Fruit fly (Drosophila melanogaster) whole organism, pupa: ENCODE measurements around the gene Unr.

Experiments
- CG10348 ChIP-seq: fragments of 200-800 bp; sonication (Bioruptor generic); IDR thresholded peaks from 2 replicates; pipeline ENCODE4 v1.3.6; 2022; ENCODE audit warnings: missing biosample characterization, missing genetic modification characterization
- CG12605 ChIP-seq: fragments of 200-800 bp; sonication (Bioruptor generic); IDR thresholded peaks from 2 replicates; pipeline ENCODE4 v1.3.6; 2022; ENCODE audit warnings: missing biosample characterization, missing genetic modification characterization
- CG13204 ChIP-seq: fragments of 200-800 bp; sonication (Bioruptor generic); optimal IDR thresholded peaks from 2 replicates; lab custom pipeline; 2018; ENCODE audit warnings: missing biosample characterization, mild to moderate bottlenecking, missing genetic modification characterization, moderate library complexity
- CG14655 ChIP-seq: fragments of 200-800 bp; sonication (Bioruptor generic); optimal IDR thresholded peaks from 3 replicates; lab custom pipeline; 2017; ENCODE audit warnings: mild to moderate bottlenecking, missing biosample characterization, missing genetic modification reagents, missing genetic modification characterization
- CG15710 ChIP-seq: fragments of 200-800 bp; sonication (Bioruptor generic); optimal IDR thresholded peaks from 2 replicates; lab custom pipeline; 2018; ENCODE audit warnings: missing biosample characterization, mild to moderate bottlenecking, missing genetic modification characterization, moderate library complexity
- CG17806 ChIP-seq: fragments of 200-800 bp; sonication (Bioruptor generic); optimal IDR thresholded peaks from 2 replicates; lab custom pipeline; 2018; ENCODE audit warnings: missing biosample characterization, mild to moderate bottlenecking, missing genetic modification characterization, moderate library complexity
- CG32121 ChIP-seq: fragments of 200-800 bp; sonication (Bioruptor generic); IDR thresholded peaks from 2 replicates; pipeline ENCODE4 v1.3.6; 2022; ENCODE audit warnings: missing biosample characterization, missing genetic modification characterization
- CG34367 ChIP-seq: fragments of 200-800 bp; sonication (Bioruptor generic); optimal IDR thresholded peaks from 2 replicates; lab custom pipeline; 2018; ENCODE audit warnings: missing biosample characterization, mild to moderate bottlenecking, missing genetic modification characterization
- CG4496 ChIP-seq: fragments of 200-800 bp; sonication (Bioruptor generic); IDR thresholded peaks from 3 replicates; pipeline ENCODE4 v1.3.6; 2022; ENCODE audit warnings: missing biosample characterization, missing genetic modification characterization
- CG8159 ChIP-seq: fragments of 200-800 bp; sonication (Bioruptor generic); optimal IDR thresholded peaks from 3 replicates; lab custom pipeline; 2018; ENCODE audit warnings: missing biosample characterization, mild to moderate bottlenecking, missing genetic modification characterization, moderate library complexity
- CG8301 ChIP-seq: fragments of 200-800 bp; sonication (Bioruptor generic); optimal IDR thresholded peaks from 2 replicates; lab custom pipeline; 2018; ENCODE audit warnings: missing biosample characterization, mild to moderate bottlenecking, missing genetic modification characterization
- CG9948 ChIP-seq: fragments of 200-800 bp; sonication (Bioruptor generic); optimal IDR thresholded peaks from 2 replicates; lab custom pipeline; 2018; ENCODE audit warnings: missing biosample characterization, mild to moderate bottlenecking, missing genetic modification characterization, moderate library complexity
- D1 ChIP-seq: fragments of 200-800 bp; sonication (Bioruptor generic); optimal IDR thresholded peaks from 2 replicates; lab custom pipeline; 2018; ENCODE audit warnings: missing biosample characterization, mild to moderate bottlenecking, missing genetic modification characterization, moderate library complexity
- EcR ChIP-seq: fragments of 200-800 bp; sonication (Bioruptor generic); optimal IDR thresholded peaks from 3 replicates; lab custom pipeline; 2019; ENCODE audit warnings: missing biosample characterization, missing genetic modification characterization, mild to moderate bottlenecking, moderate library complexity, missing genetic modification reagents
- Ets98B ChIP-seq: fragments of 200-800 bp; sonication (Bioruptor generic); IDR thresholded peaks from 2 replicates; pipeline ENCODE4 v1.3.6; 2022; ENCODE audit warnings: missing biosample characterization, missing genetic modification characterization
- Pif1A ChIP-seq: fragments of 200-800 bp; sonication (Bioruptor generic); optimal IDR thresholded peaks from 3 replicates; lab custom pipeline; 2016; ENCODE audit warnings: missing biosample characterization, missing genetic modification characterization
- Pif1B ChIP-seq: fragments of 200-800 bp; sonication (Bioruptor generic); optimal IDR thresholded peaks from 3 replicates; lab custom pipeline; 2016; ENCODE audit warnings: missing biosample characterization, missing genetic modification characterization
- Snoo ChIP-seq: fragments of 200-800 bp; sonication (Bioruptor generic); optimal IDR thresholded peaks from 3 replicates; lab custom pipeline; 2017; ENCODE audit warnings: missing biosample characterization, mild to moderate bottlenecking, missing genetic modification characterization, inconsistent platforms
- fd96Ca ChIP-seq: fragments of 200-800 bp; sonication (Bioruptor generic); IDR thresholded peaks from 3 replicates; pipeline ENCODE4 v1.3.6; 2022; ENCODE audit warnings: missing biosample characterization, missing genetic modification characterization
- gl ChIP-seq: fragments of 200-800 bp; sonication (Bioruptor generic); optimal IDR thresholded peaks from 2 replicates; lab custom pipeline; 2018; ENCODE audit warnings: missing biosample characterization, mild to moderate bottlenecking, missing genetic modification characterization
- rn ChIP-seq: fragments of 200-800 bp; sonication (Bioruptor generic); IDR thresholded peaks from 2 replicates; pipeline ENCODE4 v1.3.6; 2022; ENCODE audit warnings: missing biosample characterization, missing genetic modification characterization

Gene Unr

DNA sequence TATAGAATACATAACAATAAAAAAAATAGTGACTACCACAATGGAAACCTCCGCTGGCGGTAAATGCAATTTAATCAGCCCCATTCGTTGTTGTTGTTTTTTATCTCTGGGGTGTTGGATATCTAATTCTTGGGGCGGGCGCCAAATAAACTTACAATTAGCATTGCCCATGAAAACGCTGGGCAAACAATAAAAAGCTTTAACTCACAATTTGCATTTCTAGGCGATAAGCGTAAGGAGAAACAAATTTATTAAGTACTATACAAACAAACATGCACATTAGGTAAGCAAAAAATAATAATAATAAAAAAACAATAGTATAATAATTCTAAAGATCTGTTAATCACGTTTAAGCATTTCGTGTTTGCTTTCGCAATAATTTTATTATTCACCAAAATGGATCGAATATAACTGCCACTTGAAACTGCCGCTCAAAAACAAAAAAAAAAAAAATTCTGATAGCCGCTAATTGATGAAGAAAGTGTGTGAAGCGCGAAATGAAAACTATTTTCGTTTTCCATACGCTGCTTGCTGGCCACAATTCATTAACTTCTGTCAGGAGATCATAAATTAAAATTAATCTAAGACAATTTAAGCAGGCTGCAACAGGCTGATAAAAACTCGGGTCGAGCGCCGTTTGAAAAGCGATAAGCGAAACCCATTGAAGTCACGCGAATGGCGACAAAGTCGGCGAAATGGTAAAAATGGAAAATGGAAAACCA lies 5.8 kb upstream of the Unr start:
- TF ChIP-seq CG32121 (GFP tag; lab: Robert Waterston, UW) (no peak), CG34367 (tag; lab: Kevin White, UChicago) (no peak), Pif1B (no peak), CG8301 (tag; lab: Kevin White, UChicago) (no peak), CG13204 (GFP tag; lab: Kevin White, UChicago) (no peak), rn (GFP tag; lab: Robert Waterston, UW) (no peak), gl (tag; lab: Kevin White, UChicago) (no peak), D1 (tag; lab: Kevin White, UChicago) (no peak), CG9948 (tag; lab: Kevin White, UChicago) (no peak), CG10348 (GFP tag; lab: Robert Waterston, UW) (no peak), Pif1A (GFP tag; lab: Kevin White, UChicago) (no peak), CG12605 (GFP tag; lab: Robert Waterston, UW) (no peak), CG17806 (tag; lab: Kevin White, UChicago) (no peak)

DNA sequence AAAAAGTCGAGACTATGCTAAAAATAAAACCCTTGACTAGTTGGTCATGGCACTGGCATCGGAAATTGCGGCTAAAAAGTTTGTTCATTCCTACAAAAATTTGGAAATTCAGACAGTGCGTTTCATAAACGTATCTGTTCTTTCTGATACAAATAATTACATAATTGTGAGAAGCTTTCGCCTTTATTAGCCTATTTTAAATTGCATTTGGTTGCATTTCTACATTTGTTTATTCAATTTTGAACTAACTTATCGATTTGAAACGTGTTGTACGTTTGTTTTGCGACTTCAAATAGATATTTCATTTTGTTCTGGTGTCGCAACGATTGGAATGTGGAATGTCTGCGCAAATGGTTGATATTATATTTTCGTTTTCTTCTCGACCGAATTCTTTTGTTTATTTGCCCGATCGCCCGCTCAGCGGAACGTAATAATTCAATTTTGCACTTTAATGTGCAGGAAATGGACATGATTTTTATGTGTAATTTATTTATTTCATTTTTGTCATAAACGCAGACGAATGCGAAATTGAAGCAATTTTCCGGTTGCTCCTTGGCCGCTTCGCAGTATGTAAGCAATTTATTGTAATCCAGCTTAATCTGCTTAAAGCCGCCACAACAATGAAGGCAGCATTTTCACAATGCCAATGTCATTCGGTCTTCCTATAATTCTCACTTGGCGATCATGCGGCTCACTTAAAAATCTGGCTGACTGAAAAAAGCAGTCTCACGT lies 4.0 kb upstream of the Unr start:
- no peak for TF ChIP-seq Pif1A (GFP tag; lab: Kevin White, UChicago)
- TF ChIP-seq CG32121 (GFP tag; lab: Robert Waterston, UW), result 0 out of 2 replicates have a peak, but pooled peaks have one; percentile 33
- no peak for TF ChIP-seq CG8301 (tag; lab: Kevin White, UChicago)
- no peak for TF ChIP-seq CG13204 (GFP tag; lab: Kevin White, UChicago)
- no peak for TF ChIP-seq gl (tag; lab: Kevin White, UChicago)
- no peak for TF ChIP-seq Pif1B
- TF ChIP-seq CG10348 (GFP tag; lab: Robert Waterston, UW), result no peak
- no peak for TF ChIP-seq CG12605 (GFP tag; lab: Robert Waterston, UW)

DNA sequence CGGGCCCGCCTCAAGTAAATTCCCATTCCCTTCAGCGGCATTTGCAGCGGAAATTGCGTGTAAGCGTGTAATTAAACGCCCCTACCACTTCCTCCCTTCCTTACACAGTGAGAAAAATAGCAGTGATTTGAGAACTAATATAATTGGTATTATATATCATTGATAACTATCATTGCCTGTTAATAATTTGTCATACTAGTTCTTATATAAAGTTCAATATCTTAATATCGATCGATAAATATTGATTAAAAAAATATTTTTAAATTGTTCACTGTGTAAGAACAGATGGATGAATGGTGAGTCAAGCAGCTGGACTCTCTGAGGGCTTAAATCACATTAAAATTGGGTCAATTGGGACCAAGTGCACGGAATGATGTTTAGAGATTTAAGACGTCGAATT lies 2.8 kb upstream of the Unr start:
- no peak for TF ChIP-seq fd96Ca (GFP tag; lab: Robert Waterston, UW)
- no peak for TF ChIP-seq CG10348 (GFP tag; lab: Robert Waterston, UW)
- TF ChIP-seq CG4496 (GFP tag; lab: Robert Waterston, UW), result 0 out of 3 replicates have a peak, but pooled peaks have one; percentile 46
- TF ChIP-seq Pif1B, result peak; percentile 8
- no peak for TF ChIP-seq CG13204 (GFP tag; lab: Kevin White, UChicago)
- no peak for TF ChIP-seq CG12605 (GFP tag; lab: Robert Waterston, UW)
- TF ChIP-seq Pif1A (GFP tag; lab: Kevin White, UChicago), result no peak
- TF ChIP-seq rn (GFP tag; lab: Robert Waterston, UW), result no peak
- TF ChIP-seq CG8159 (tag; lab: Kevin White, UChicago), result peak; percentile 63
- peak; percentile 42 for TF ChIP-seq D1 (tag; lab: Kevin White, UChicago)
- TF ChIP-seq CG8301 (tag; lab: Kevin White, UChicago), result peak; percentile 28
- TF ChIP-seq CG15710 (tag; lab: Kevin White, UChicago), result peak; percentile 48
- TF ChIP-seq Snoo (tag; lab: Kevin White, UChicago), result peak; percentile 28
- TF ChIP-seq CG34367 (tag; lab: Kevin White, UChicago), result no peak
- no peak for TF ChIP-seq CG32121 (GFP tag; lab: Robert Waterston, UW)
- no peak for TF ChIP-seq gl (tag; lab: Kevin White, UChicago)
- TF ChIP-seq CG17806 (tag; lab: Kevin White, UChicago), result peak; percentile 55
- no peak for TF ChIP-seq EcR (GFP tag; lab: Kevin White, UChicago)
- peak; percentile 38 for TF ChIP-seq CG14655 (GFP tag; lab: Kevin White, UChicago)
- TF ChIP-seq Ets98B (GFP tag; lab: Robert Waterston, UW), result no peak
- TF ChIP-seq CG9948 (tag; lab: Kevin White, UChicago), result peak; percentile 57

DNA sequence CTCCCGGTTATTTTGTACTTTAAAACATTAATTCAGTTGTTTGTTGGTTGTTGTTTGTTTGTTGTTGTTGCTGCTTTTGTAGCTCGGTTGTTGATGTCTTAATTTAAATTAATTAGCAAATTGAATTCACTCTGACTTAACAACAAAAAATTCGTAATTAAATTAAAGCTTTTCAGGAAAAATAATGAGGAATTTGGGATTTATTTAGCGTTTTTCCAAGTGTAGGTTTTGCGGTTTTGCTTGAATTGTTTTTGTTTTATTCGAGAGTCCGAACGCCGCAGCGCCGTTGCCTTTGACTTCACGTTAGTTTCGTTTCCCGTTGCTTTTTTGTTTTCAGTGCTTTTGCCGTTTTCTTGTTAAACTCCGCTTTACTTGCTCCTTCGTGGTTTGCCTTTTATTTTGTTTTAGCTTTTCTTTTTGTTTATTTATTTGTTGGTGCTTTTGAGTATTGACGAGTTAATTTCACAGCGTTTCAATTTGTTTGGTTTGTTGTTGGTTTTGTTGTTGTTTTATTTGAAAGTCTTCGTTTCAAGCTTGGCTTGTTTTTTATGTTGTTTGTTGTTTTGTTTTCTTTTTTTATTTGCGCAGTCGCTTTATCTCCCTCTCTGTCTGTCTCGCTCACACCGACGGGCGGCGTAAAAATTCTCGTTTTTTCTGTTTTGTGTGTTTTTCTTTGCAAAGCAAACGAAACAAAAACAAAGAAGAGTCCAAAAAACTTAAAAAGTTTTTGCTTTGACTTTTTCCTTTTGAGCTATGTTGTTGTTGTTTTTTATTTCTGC lies 1.2 kb downstream of the Unr start:
- peak; percentile 99 for TF ChIP-seq gl (tag; lab: Kevin White, UChicago)
- no peak; the same call in 1 of the 3 replicates for TF ChIP-seq fd96Ca (GFP tag; lab: Robert Waterston, UW)
- peak; percentile 43 for TF ChIP-seq D1 (tag; lab: Kevin White, UChicago)
- peak; percentile 87 for TF ChIP-seq CG8301 (tag; lab: Kevin White, UChicago)
- TF ChIP-seq CG14655 (GFP tag; lab: Kevin White, UChicago), result peak; percentile 92
- peak; percentile 95 for TF ChIP-seq Pif1A (GFP tag; lab: Kevin White, UChicago)
- peak; percentile 99 for TF ChIP-seq CG12605 (GFP tag; lab: Robert Waterston, UW)
- peak; percentile 99 for TF ChIP-seq CG13204 (GFP tag; lab: Kevin White, UChicago)
- peak; percentile 96 for TF ChIP-seq Pif1B
- peak; percentile 95 for TF ChIP-seq Ets98B (GFP tag; lab: Robert Waterston, UW)
- peak; percentile 95 for TF ChIP-seq CG34367 (tag; lab: Kevin White, UChicago)
- TF ChIP-seq CG17806 (tag; lab: Kevin White, UChicago), result peak; percentile 90
- no peak for TF ChIP-seq CG10348 (GFP tag; lab: Robert Waterston, UW)
- TF ChIP-seq CG8159 (tag; lab: Kevin White, UChicago), result peak; percentile 94
- TF ChIP-seq CG32121 (GFP tag; lab: Robert Waterston, UW), result peak; percentile 91
- peak; percentile 93 for TF ChIP-seq CG15710 (tag; lab: Kevin White, UChicago)
- no peak for TF ChIP-seq EcR (GFP tag; lab: Kevin White, UChicago)
- peak; percentile 93 for TF ChIP-seq rn (GFP tag; lab: Robert Waterston, UW)
- TF ChIP-seq CG4496 (GFP tag; lab: Robert Waterston, UW), result peak; percentile 95
- TF ChIP-seq Snoo (tag; lab: Kevin White, UChicago), result peak; percentile 83
- TF ChIP-seq CG9948 (tag; lab: Kevin White, UChicago), result peak; percentile 72
